Fruit fly (Drosophila melanogaster): Measurements from ENCODE around the gene CG14315.
A peak's percentile ranks its signal among the peaks of the same experiment; 100 is the strongest.

The CG14315 gene

DNA sequence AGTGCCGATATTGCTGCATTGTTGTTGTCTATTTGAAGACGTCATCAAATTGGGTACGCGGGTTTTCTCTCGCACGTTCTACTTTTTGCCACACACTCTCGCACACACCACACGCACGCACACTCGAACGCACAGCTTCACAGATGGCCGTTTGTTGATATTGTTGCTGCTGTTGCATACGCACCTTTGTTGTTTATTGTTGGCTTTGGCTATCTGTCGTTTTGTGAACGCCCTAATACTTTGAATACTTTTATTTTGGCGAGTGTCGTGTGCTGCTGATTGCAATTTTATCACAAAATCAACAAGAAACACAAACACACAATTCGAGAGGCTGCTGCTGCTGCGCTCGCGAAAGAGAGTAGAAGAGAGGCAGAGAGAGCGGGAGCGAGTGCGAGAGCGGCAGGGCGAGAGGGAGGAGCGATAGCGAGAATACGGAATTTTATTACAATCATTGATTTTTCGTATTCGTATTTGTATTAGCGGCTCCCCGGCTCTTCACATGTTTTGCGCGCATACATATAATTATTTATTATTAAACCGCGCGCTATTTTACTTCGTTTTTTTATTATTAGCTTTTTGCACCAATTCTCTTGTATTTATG lies 40.1 kb downstream of the CG14315 start:
- TF ChIP-seq HLH106 (tag; optimal IDR thresholded peaks at IDR 0.05), result peak; percentile 10
- no peak for TF ChIP-seq Mio (GFP tag; optimal IDR thresholded peaks at IDR 0.05)
- TF ChIP-seq Vsx2 (GFP tag; optimal IDR thresholded peaks at IDR 0.05; ENCODE audit: partially characterized antibody), result peak; percentile 96
- peak; percentile 69 for TF ChIP-seq Hr83 (GFP tag; optimal IDR thresholded peaks at IDR 0.05; ENCODE audit: poor library complexity, severe bottlenecking)
- peak; percentile 83 for TF ChIP-seq brk (GFP tag; optimal IDR thresholded peaks at IDR 0.05)
- no peak for TF ChIP-seq sv (GFP tag; optimal IDR thresholded peaks at IDR 0.05)
- peak; percentile 80 for TF ChIP-seq h (GFP tag; optimal IDR thresholded peaks at IDR 0.05)
- TF ChIP-seq psq (GFP tag; optimal IDR thresholded peaks at IDR 0.05), result no peak
- peak; percentile 95 to 98 for TF ChIP-seq dl (GFP tag; optimal IDR thresholded peaks at IDR 0.05; ENCODE audit: insufficient read depth in 1 of 2, partially characterized antibody in 2 of 2)
- no peak for TF ChIP-seq CrebA (GFP tag; optimal IDR thresholded peaks at IDR 0.05; ENCODE audit: borderline replicate concordance)
- TF ChIP-seq dmrt93B (GFP tag; optimal IDR thresholded peaks at IDR 0.05), result no peak
- peak; percentile 54 for TF ChIP-seq Sp1 (GFP tag; optimal IDR thresholded peaks at IDR 0.05)
- TF ChIP-seq dsf (GFP tag; optimal IDR thresholded peaks at IDR 0.05; ENCODE audit: borderline replicate concordance), result peak; percentile 64
- TF ChIP-seq OdsH (GFP tag; optimal IDR thresholded peaks at IDR 0.05), result peak; percentile 52
- peak; percentile 80 for TF ChIP-seq Rel (GFP tag; optimal IDR thresholded peaks at IDR 0.05)
- TF ChIP-seq Rel (tag; optimal IDR thresholded peaks at IDR 0.05), result no peak
- TF ChIP-seq jim (GFP tag; optimal IDR thresholded peaks at IDR 0.05), result no peak
- TF ChIP-seq Hr78 (GFP tag; optimal IDR thresholded peaks at IDR 0.05), result no peak
- TF ChIP-seq foxo (GFP tag; optimal IDR thresholded peaks at IDR 0.05), result peak; percentile 37 to 76
- no peak for TF ChIP-seq tai (GFP tag; optimal IDR thresholded peaks at IDR 0.05)
- TF ChIP-seq usp (GFP tag; optimal IDR thresholded peaks at IDR 0.05), result no peak
- no peak for TF ChIP-seq Myc (optimal IDR thresholded peaks at IDR 0.05)
- TF ChIP-seq woc (GFP tag; optimal IDR thresholded peaks at IDR 0.05), result no peak
- TF ChIP-seq Jra (GFP tag; optimal IDR thresholded peaks at IDR 0.05), result peak; percentile 63
- peak; percentile 57 for TF ChIP-seq br (GFP tag; optimal IDR thresholded peaks at IDR 0.05)
- TF ChIP-seq N (GFP tag; optimal IDR thresholded peaks at IDR 0.05), result peak; percentile 28
- no peak for TF ChIP-seq Dfd (GFP tag; optimal IDR thresholded peaks at IDR 0.05)
- peak; percentile 65 for TF ChIP-seq sage (GFP tag; optimal IDR thresholded peaks at IDR 0.05)
- no peak for TF ChIP-seq CG9705 (GFP tag; optimal IDR thresholded peaks at IDR 0.05)
- TF ChIP-seq CG32264 (GFP tag; optimal IDR thresholded peaks at IDR 0.05), result peak; percentile 8
- no peak for TF ChIP-seq ey (GFP tag; optimal IDR thresholded peaks at IDR 0.05)
- no peak for TF ChIP-seq pan (optimal IDR thresholded peaks at IDR 0.05)
- no peak for TF ChIP-seq Abd-B (GFP tag; optimal IDR thresholded peaks at IDR 0.05)
- TF ChIP-seq Dif (GFP tag; optimal IDR thresholded peaks at IDR 0.05; ENCODE audit: partially characterized antibody), result peak; percentile 99
- peak; percentile 38 for TF ChIP-seq Hnf4 (GFP tag; optimal IDR thresholded peaks at IDR 0.05)
- peak; percentile 66 for TF ChIP-seq fru (GFP tag; optimal IDR thresholded peaks at IDR 0.05)
- TF ChIP-seq GATAd (GFP tag; optimal IDR thresholded peaks at IDR 0.05), result no peak
- TF ChIP-seq lola (GFP tag; optimal IDR thresholded peaks at IDR 0.05), result no peak
- peak; percentile 63 for TF ChIP-seq rgr (GFP tag; optimal IDR thresholded peaks at IDR 0.05)

DNA sequence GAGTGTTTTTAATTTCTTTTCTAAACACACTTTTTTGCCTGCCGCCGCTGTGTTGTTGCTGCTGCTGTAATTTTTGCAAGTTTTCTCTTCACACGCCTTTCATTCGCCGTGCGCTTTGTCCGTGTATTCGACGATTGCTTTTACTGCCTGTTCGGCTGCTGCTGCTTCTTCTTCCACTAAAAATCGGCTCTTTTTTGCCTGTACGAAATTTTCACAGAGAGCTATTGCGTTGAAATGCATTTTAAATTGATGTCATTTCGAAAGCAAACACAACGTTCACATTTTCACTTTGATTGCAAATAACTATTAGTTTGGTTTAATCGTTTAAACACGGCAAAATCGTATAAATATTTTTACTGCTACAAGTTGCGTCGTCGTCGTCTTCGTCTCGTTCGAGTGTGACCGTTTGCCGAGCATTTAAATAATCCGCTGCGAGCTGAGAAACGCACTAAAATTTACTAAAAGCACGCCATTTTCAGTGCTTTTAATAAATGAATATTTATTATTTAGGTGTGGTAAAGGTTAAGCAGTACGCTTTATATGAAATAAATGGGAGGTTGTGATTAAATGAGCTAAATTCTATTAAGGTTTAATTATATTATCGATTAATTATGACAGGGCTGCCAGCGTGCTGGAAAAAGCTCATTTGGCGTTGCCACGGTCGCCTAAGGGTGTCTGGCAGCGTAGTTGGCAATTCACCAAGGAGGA lies 40.8 kb downstream of the CG14315 start, which contains the start of the genes Ssdp and CG7985:
Ssdp (minus strand) TSS at position 419 of the 708 bp plus-strand sequence.
CG7985 (plus strand) TSS at position 681 of the 708 bp plus-strand sequence.
- TF ChIP-seq Hnf4 (GFP tag; optimal IDR thresholded peaks at IDR 0.05) (no peak), woc (GFP tag; optimal IDR thresholded peaks at IDR 0.05) (peak; percentile 2), jim (GFP tag; optimal IDR thresholded peaks at IDR 0.05) (no peak), sv (GFP tag; optimal IDR thresholded peaks at IDR 0.05) (no peak), Myc (optimal IDR thresholded peaks at IDR 0.05) (no peak), tai (GFP tag; optimal IDR thresholded peaks at IDR 0.05) (no peak), CrebA (GFP tag; optimal IDR thresholded peaks at IDR 0.05; ENCODE audit: borderline replicate concordance) (no peak), psq (GFP tag; optimal IDR thresholded peaks at IDR 0.05) (peak; percentile 97), GATAd (GFP tag; optimal IDR thresholded peaks at IDR 0.05) (no peak), dsf (GFP tag; optimal IDR thresholded peaks at IDR 0.05; ENCODE audit: borderline replicate concordance) (no peak), h (GFP tag; optimal IDR thresholded peaks at IDR 0.05) (peak; percentile 31), Rel (GFP tag; optimal IDR thresholded peaks at IDR 0.05) (no peak), Rel (tag; optimal IDR thresholded peaks at IDR 0.05) (no peak), br (GFP tag; optimal IDR thresholded peaks at IDR 0.05) (peak; percentile 3), Dfd (GFP tag; optimal IDR thresholded peaks at IDR 0.05) (no peak), dmrt93B (GFP tag; optimal IDR thresholded peaks at IDR 0.05) (no peak), Hr78 (GFP tag; optimal IDR thresholded peaks at IDR 0.05) (no peak), Dif (GFP tag; optimal IDR thresholded peaks at IDR 0.05; ENCODE audit: partially characterized antibody) (no peak), fru (GFP tag; optimal IDR thresholded peaks at IDR 0.05) (no peak), Mio (GFP tag; optimal IDR thresholded peaks at IDR 0.05) (no peak), Vsx2 (GFP tag; optimal IDR thresholded peaks at IDR 0.05; ENCODE audit: partially characterized antibody) (peak; percentile 11), CG9705 (GFP tag; optimal IDR thresholded peaks at IDR 0.05) (no peak), sage (GFP tag; optimal IDR thresholded peaks at IDR 0.05) (no peak), dl (GFP tag; optimal IDR thresholded peaks at IDR 0.05; ENCODE audit: insufficient read depth in 1 of 2, partially characterized antibody in 2 of 2) (no peak)

Measured in whole organism, wandering third instar larva.